Fruit fly (Drosophila melanogaster): ENCODE measurements around the gene upd3.

upd3 gene

dm6 chrX:18312445-18312911 is 35.4 kb downstream of the upd3 start (continued):
- TF ChIP-seq CG8944 (GFP tag; optimal IDR thresholded peaks at IDR 0.05) (no peak), ase (GFP tag; IDR thresholded peaks at IDR 0.05) (no peak), CG14965 (GFP tag; optimal IDR thresholded peaks at IDR 0.05; ENCODE audit: borderline replicate concordance) (no peak), inv (GFP tag; IDR thresholded peaks at IDR 0.05; ENCODE audit: partially characterized antibody) (no peak), CG10959 (GFP tag; IDR thresholded peaks at IDR 0.05) (no peak), tna (GFP tag; IDR thresholded peaks at IDR 0.05; ENCODE audit: partially characterized antibody) (peak; percentile 57; the same call in 1 of the 2 replicates), nau (GFP tag; optimal IDR thresholded peaks at IDR 0.05) (no peak), CG6254 (GFP tag; optimal IDR thresholded peaks at IDR 0.05) (no peak), CG9932 (GFP tag; IDR thresholded peaks at IDR 0.05) (no peak), jigr1 (GFP tag; IDR thresholded peaks at IDR 0.05) (no peak), sim (GFP tag; IDR thresholded peaks at IDR 0.05) (no peak), kah (GFP tag; optimal IDR thresholded peaks at IDR 0.05) (peak; percentile 95), CTCF (GFP tag; optimal IDR thresholded peaks at IDR 0.05) (no peak), schlank (tag; optimal IDR thresholded peaks at IDR 0.05) (no peak), lov (optimal IDR thresholded peaks at IDR 0.05) (no peak), lov (GFP tag; IDR thresholded peaks at IDR 0.05) (no peak), nerfin-2 (GFP tag; IDR thresholded peaks at IDR 0.05; ENCODE audit: partially characterized antibody) (peak; percentile 34; the same call in 1 of the 2 replicates), unc-4 (GFP tag; IDR thresholded peaks at IDR 0.05; ENCODE audit: partially characterized antibody) (peak; percentile 55; the same call in 1 of the 2 replicates), CrebB (tag; optimal IDR thresholded peaks at IDR 0.05) (no peak), Sox102F (GFP tag; optimal IDR thresholded peaks at IDR 0.05) (no peak), bcd (GFP tag; optimal IDR thresholded peaks at IDR 0.05) (no peak), hbn (GFP tag; IDR thresholded peaks at IDR 0.05; ENCODE audit: partially characterized antibody) (peak; percentile 47; the same call in 1 of the 2 replicates), HLH4C (GFP tag; IDR thresholded peaks at IDR 0.05; ENCODE audit: partially characterized antibody) (peak; percentile 54; the same call in 1 of the 3 replicates), danr (GFP tag; IDR thresholded peaks at IDR 0.05) (no peak), Dll (GFP tag; IDR thresholded peaks at IDR 0.05; ENCODE audit: partially characterized antibody) (peak; percentile 46; the same call in 2 of the 4 replicates), CG10654 (GFP tag; optimal IDR thresholded peaks at IDR 0.05) (no peak), ttk (GFP tag; IDR thresholded peaks at IDR 0.05) (no peak), Deaf1 (tag; optimal IDR thresholded peaks at IDR 0.05) (peak; percentile 96), zen2 (GFP tag; IDR thresholded peaks at IDR 0.05; ENCODE audit: partially characterized antibody) (peak; percentile 83), CG3163 (GFP tag; optimal IDR thresholded peaks at IDR 0.05) (no peak), Hand (GFP tag; optimal IDR thresholded peaks at IDR 0.05) (no peak), CG17385 (GFP tag; optimal IDR thresholded peaks at IDR 0.05) (peak; percentile 39)

DNA sequence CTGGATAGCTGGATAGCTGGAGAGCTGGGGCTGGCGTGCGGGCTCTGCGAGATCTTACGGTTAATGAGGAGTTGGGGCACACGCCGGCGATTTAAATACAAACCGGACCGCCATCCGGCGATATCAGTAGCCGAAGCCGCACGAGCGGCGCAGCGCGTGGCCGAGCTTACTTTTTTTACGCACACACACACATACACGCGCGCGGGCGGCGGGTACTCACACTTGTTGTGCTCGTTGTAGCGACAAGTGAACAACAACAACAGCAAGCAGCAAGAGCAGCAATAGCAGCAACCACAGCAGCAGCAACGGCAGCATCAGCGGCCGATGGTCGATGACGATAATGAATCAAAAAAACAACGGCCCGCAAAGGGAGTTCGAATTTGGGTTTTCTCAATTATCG is 38.8 kb downstream of the upd3 start:
- TF ChIP-seq CG15696 (tag; optimal IDR thresholded peaks at IDR 0.05) (no peak), Antp (GFP tag; optimal IDR thresholded peaks at IDR 0.05) (no peak), chinmo (GFP tag; IDR thresholded peaks at IDR 0.05; ENCODE audit: partially characterized antibody) (0 out of 4 replicates have a peak, but pooled peaks have one; percentile 34), Nf-YC (tag; optimal IDR thresholded peaks at IDR 0.05) (peak; percentile 36), cg (GFP tag; optimal IDR thresholded peaks at IDR 0.05) (peak; percentile 48), NC2β (GFP tag; optimal IDR thresholded peaks at IDR 0.05) (no peak), CG3407 (GFP tag; optimal IDR thresholded peaks at IDR 0.05) (no peak), ac (GFP tag; optimal IDR thresholded peaks at IDR 0.05) (no peak), CG17612 (GFP tag; IDR thresholded peaks at IDR 0.05) (no peak), Deaf1 (tag; optimal IDR thresholded peaks at IDR 0.05) (peak; percentile 89), Med (GFP tag) (no peak), btn (GFP tag; optimal IDR thresholded peaks at IDR 0.05) (no peak), CG3838 (GFP tag; optimal IDR thresholded peaks at IDR 0.05) (no peak), MESR4 (GFP tag; optimal IDR thresholded peaks at IDR 0.05) (no peak), kay (GFP tag; optimal IDR thresholded peaks at IDR 0.05) (no peak), CG4360 (GFP tag; IDR thresholded peaks at IDR 0.05) (peak; percentile 73), cato (GFP tag; optimal IDR thresholded peaks at IDR 0.05; ENCODE audit: borderline replicate concordance) (no peak), CG7786 (GFP tag; optimal IDR thresholded peaks at IDR 0.05) (no peak), CG6854 (GFP tag; optimal IDR thresholded peaks at IDR 0.05) (no peak), jigr1 (GFP tag; IDR thresholded peaks at IDR 0.05) (no peak), D19B (GFP tag; optimal IDR thresholded peaks at IDR 0.05) (no peak), ERR (GFP tag; optimal IDR thresholded peaks at IDR 0.05) (no peak)
